4 fruit fly cellular contexts compared by ENCODE assay signal in the genomic region with DNA sequence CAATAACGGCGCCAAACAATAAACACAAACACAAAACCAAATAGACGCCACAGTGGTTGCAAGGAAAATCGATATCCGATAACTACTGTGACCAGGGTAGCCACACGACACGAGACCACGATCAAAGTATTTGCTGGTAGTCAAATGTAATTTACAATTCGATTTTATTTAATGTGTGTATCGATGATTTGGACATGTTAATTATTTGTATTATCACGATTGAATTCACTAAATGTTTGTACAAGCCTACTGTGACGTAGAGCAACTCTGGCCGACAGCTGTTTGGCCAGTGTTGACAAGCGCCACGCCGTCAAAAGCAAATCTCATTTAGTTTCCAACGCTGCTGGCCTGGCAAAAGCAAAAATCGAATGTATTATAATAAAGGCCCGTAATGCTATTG.
TF ChIP-seq lines count a peak whose summit lies in the region.

A gene (minus strand): TSS at position 222 of the 400 bp plus-strand sequence.
A gene (plus strand): TSS at position 308 of the 400 bp plus-strand sequence.

TF ChIP-seq in whole organism, adult, 20 proteins besides CTCF, POLR2A, EP300 and RAD21 (continued from another document):
- peak; percentile 16 for TF ChIP-seq cic (GFP tag; optimal IDR thresholded peaks at IDR 0.05; lab: Kevin White, UChicago)
- no peak for TF ChIP-seq kay (GFP tag; lab: Kevin White, UChicago; ENCODE audit: borderline replicate concordance)
- TF ChIP-seq CG1620 (GFP tag; optimal IDR thresholded peaks at IDR 0.05; lab: Kevin White, UChicago) = peak; percentile 76

TF ChIP-seq in whole organism, embryonic, 481 proteins besides CTCF, POLR2A, EP300 and RAD21 (continued from another document and continues in another):
- TF ChIP-seq dpn (GFP tag; optimal IDR thresholded peaks at IDR 0.05; lab: Kevin White, UChicago) (peak; percentile 84 to 87), CG6791 (GFP tag; IDR thresholded peaks at IDR 0.05; lab: Robert Waterston, UW; ENCODE audit: partially characterized antibody) (peak; percentile 60), insv (GFP tag; optimal IDR thresholded peaks at IDR 0.05; lab: Kevin White, UChicago) (peak in 1 of 2 experiments; percentile 57), tap (tag; optimal IDR thresholded peaks at IDR 0.05; lab: Kevin White, UChicago) (peak; percentile 50), ttk (GFP tag; IDR thresholded peaks at IDR 0.05; lab: Robert Waterston, UW) (no peak), CG15073 (GFP tag; optimal IDR thresholded peaks at IDR 0.05; lab: Kevin White, UChicago) (no peak), Scr (GFP tag; IDR thresholded peaks at IDR 0.05; lab: Robert Waterston, UW; ENCODE audit: partially characterized antibody) (peak; percentile 71), CG17359 (tag; optimal IDR thresholded peaks at IDR 0.05; lab: Kevin White, UChicago) (peak; percentile 60), Asciz (GFP tag; optimal IDR thresholded peaks at IDR 0.05; lab: Kevin White, UChicago) (peak; percentile 26), usp (GFP tag; optimal IDR thresholded peaks at IDR 0.05; lab: Kevin White, UChicago) (no peak), CG1603 (tag; optimal IDR thresholded peaks at IDR 0.05; lab: Kevin White, UChicago) (peak; percentile 94), Meics (GFP tag; optimal IDR thresholded peaks at IDR 0.05; lab: Kevin White, UChicago) (peak; percentile 55), Hsf (GFP tag; optimal IDR thresholded peaks at IDR 0.05; lab: Kevin White, UChicago) (peak; percentile 85), Dll (GFP tag; IDR thresholded peaks at IDR 0.05; lab: Robert Waterston, UW; ENCODE audit: partially characterized antibody) (peak; percentile 79; the same call in 3 of the 4 replicates), CG16779 (GFP tag; IDR thresholded peaks at IDR 0.05; lab: Robert Waterston, UW) (no peak), CG17568 (GFP tag; optimal IDR thresholded peaks at IDR 0.05; lab: Kevin White, UChicago) (no peak), ems (GFP tag; optimal IDR thresholded peaks at IDR 0.05; lab: Kevin White, UChicago) (peak; percentile 83), zfh2 (GFP tag; optimal IDR thresholded peaks at IDR 0.05; lab: Kevin White, UChicago) (peak; percentile 85), CG6813 (GFP tag; optimal IDR thresholded peaks at IDR 0.05; lab: Kevin White, UChicago) (no peak), CG11695 (GFP tag; IDR thresholded peaks at IDR 0.05; lab: Robert Waterston, UW) (peak; percentile 54; the same call in 2 of the 3 replicates), crp (GFP tag; optimal IDR thresholded peaks at IDR 0.05; lab: Kevin White, UChicago) (peak; percentile 97 to 98), CHES-1-like (GFP tag; optimal IDR thresholded peaks at IDR 0.05; lab: Kevin White, UChicago) (peak; percentile 86), CG10979 (tag; optimal IDR thresholded peaks at IDR 0.05; lab: Kevin White, UChicago) (peak; percentile 65), CG7786 (GFP tag; optimal IDR thresholded peaks at IDR 0.05; lab: Kevin White, UChicago) (peak; percentile 82), Sry-β (GFP tag; optimal IDR thresholded peaks at IDR 0.05; lab: Kevin White, UChicago) (peak; percentile 69), exex (tag; optimal IDR thresholded peaks at IDR 0.05; lab: Kevin White, UChicago) (peak; percentile 33), ab (GFP tag; optimal IDR thresholded peaks at IDR 0.05; lab: Kevin White, UChicago) (peak; percentile 56), Atf3 (GFP tag; optimal IDR thresholded peaks at IDR 0.05; lab: Kevin White, UChicago) (peak; percentile 82), dmrt99B (tag; optimal IDR thresholded peaks at IDR 0.05; lab: Kevin White, UChicago) (no peak), CG17829 (tag; optimal IDR thresholded peaks at IDR 0.05; lab: Kevin White, UChicago) (peak; percentile 84), az2 (GFP tag; optimal IDR thresholded peaks at IDR 0.05; lab: Kevin White, UChicago) (peak; percentile 83), HHEX (GFP tag; optimal IDR thresholded peaks at IDR 0.05; lab: Kevin White, UChicago) (peak; percentile 41), CG9817 (tag; optimal IDR thresholded peaks at IDR 0.05; lab: Kevin White, UChicago) (peak; percentile 68), luna (GFP tag; optimal IDR thresholded peaks at IDR 0.05; lab: Kevin White, UChicago) (peak; percentile 58), CG2202 (tag; optimal IDR thresholded peaks at IDR 0.05; lab: Kevin White, UChicago) (peak; percentile 52), Dip3 (GFP tag; optimal IDR thresholded peaks at IDR 0.05; lab: Kevin White, UChicago) (peak; percentile 85), otp (GFP tag; IDR thresholded peaks at IDR 0.05; lab: Robert Waterston, UW) (peak; percentile 74), tio (GFP tag; optimal IDR thresholded peaks at IDR 0.05; lab: Kevin White, UChicago) (peak; percentile 62), Eip74EF (GFP tag; optimal IDR thresholded peaks at IDR 0.05; lab: Kevin White, UChicago) (no peak), klu (GFP tag; IDR thresholded peaks at IDR 0.05; lab: Robert Waterston, UW) (peak; percentile 59; the same call in 1 of the 2 replicates)

TF ChIP-seq in whole organism, prepupa, 60 proteins besides CTCF, POLR2A, EP300 and RAD21 (continued from another document):
- TF ChIP-seq Gug (GFP tag; IDR thresholded peaks at IDR 0.05; lab: Robert Waterston, UW) (peak; percentile 43; the same call in 1 of the 2 replicates), eg (GFP tag; IDR thresholded peaks at IDR 0.05; lab: Robert Waterston, UW) (peak; percentile 77), Eip75B (GFP tag; optimal IDR thresholded peaks at IDR 0.05; lab: Kevin White, UChicago) (peak; percentile 79), Eip93F (GFP tag; optimal IDR thresholded peaks at IDR 0.05; lab: Kevin White, UChicago) (no peak), CG31627 (GFP tag; optimal IDR thresholded peaks at IDR 0.05; lab: Kevin White, UChicago) (peak; percentile 83), esn (GFP tag; optimal IDR thresholded peaks at IDR 0.05; lab: Kevin White, UChicago) (peak; percentile 87), fkh (GFP tag; optimal IDR thresholded peaks at IDR 0.05; lab: Kevin White, UChicago) (peak; percentile 92), Met (GFP tag; optimal IDR thresholded peaks at IDR 0.05; lab: Kevin White, UChicago) (peak; percentile 75), Eip78C (GFP tag; lab: Kevin White, UChicago) (peak; percentile 91), Lpt (GFP tag; optimal IDR thresholded peaks at IDR 0.05; lab: Kevin White, UChicago) (peak; percentile 36), pdm3 (GFP tag; optimal IDR thresholded peaks at IDR 0.05; lab: Kevin White, UChicago) (peak; percentile 84), CG3919 (GFP tag; optimal IDR thresholded peaks at IDR 0.05; lab: Kevin White, UChicago) (peak; percentile 83), CG32006 (GFP tag; optimal IDR thresholded peaks at IDR 0.05; lab: Kevin White, UChicago) (peak; percentile 59), svp (GFP tag; lab: Kevin White, UChicago) (peak; percentile 87), Ets21C (GFP tag; optimal IDR thresholded peaks at IDR 0.05; lab: Kevin White, UChicago) (no peak), CG6163 (GFP tag; IDR thresholded peaks at IDR 0.05; lab: Robert Waterston, UW) (peak; percentile 70; the same call in 2 of the 3 replicates), achi (GFP tag; optimal IDR thresholded peaks at IDR 0.05; lab: Kevin White, UChicago) (peak; percentile 76), CG8319 (GFP tag; optimal IDR thresholded peaks at IDR 0.05; lab: Kevin White, UChicago) (peak; percentile 56), CG7368 (GFP tag; optimal IDR thresholded peaks at IDR 0.05; lab: Kevin White, UChicago) (peak; percentile 66), CG6276 (GFP tag; optimal IDR thresholded peaks at IDR 0.05; lab: Kevin White, UChicago) (no peak), lz (GFP tag; optimal IDR thresholded peaks at IDR 0.05; lab: Kevin White, UChicago) (peak; percentile 85), CG11902 (GFP tag; optimal IDR thresholded peaks at IDR 0.05; lab: Kevin White, UChicago) (peak; percentile 42), Sox14 (GFP tag; optimal IDR thresholded peaks at IDR 0.05; lab: Kevin White, UChicago) (peak; percentile 89), CG16779 (tag; optimal IDR thresholded peaks at IDR 0.05; lab: Kevin White, UChicago) (no peak), CG8632 (GFP tag; optimal IDR thresholded peaks at IDR 0.05; lab: Kevin White, UChicago) (peak; percentile 59), ss (GFP tag; optimal IDR thresholded peaks at IDR 0.05; lab: Kevin White, UChicago) (peak in 1 of 2 experiments; percentile 16), CG1621 (tag; optimal IDR thresholded peaks at IDR 0.05; lab: Kevin White, UChicago) (peak; percentile 52), CG10631 (GFP tag; optimal IDR thresholded peaks at IDR 0.05; lab: Kevin White, UChicago) (peak; percentile 72), Sox15 (GFP tag; optimal IDR thresholded peaks at IDR 0.05; lab: Kevin White, UChicago) (peak; percentile 38), CG3032 (tag; optimal IDR thresholded peaks at IDR 0.05; lab: Kevin White, UChicago) (peak; percentile 67), Hr38 (GFP tag; optimal IDR thresholded peaks at IDR 0.05; lab: Kevin White, UChicago) (peak; percentile 43), topi (GFP tag; optimal IDR thresholded peaks at IDR 0.05; lab: Kevin White, UChicago) (peak; percentile 80), Blimp-1 (GFP tag; optimal IDR thresholded peaks at IDR 0.05; lab: Kevin White, UChicago) (peak; percentile 12), fd85E (GFP tag; optimal IDR thresholded peaks at IDR 0.05; lab: Kevin White, UChicago) (no peak), CG6792 (GFP tag; optimal IDR thresholded peaks at IDR 0.05; lab: Kevin White, UChicago) (peak; percentile 69), CG4318 (GFP tag; optimal IDR thresholded peaks at IDR 0.05; lab: Kevin White, UChicago) (peak; percentile 16), CG8119 (GFP tag; IDR thresholded peaks at IDR 0.05; lab: Robert Waterston, UW) (no peak), spab (GFP tag; optimal IDR thresholded peaks at IDR 0.05; lab: Kevin White, UChicago) (no peak), CG15336 (GFP tag; IDR thresholded peaks at IDR 0.05; lab: Robert Waterston, UW) (peak; percentile 29; the same call in 1 of the 2 replicates), Hr4 (GFP tag; optimal IDR thresholded peaks at IDR 0.05; lab: Kevin White, UChicago) (peak; percentile 81), Sox102F (GFP tag; optimal IDR thresholded peaks at IDR 0.05; lab: Kevin White, UChicago) (peak; percentile 81), CG11294 (GFP tag; IDR thresholded peaks at IDR 0.05; lab: Robert Waterston, UW) (0 out of 2 replicates have a peak, but pooled peaks have one; percentile 14), Smox (GFP tag; optimal IDR thresholded peaks at IDR 0.05; lab: Kevin White, UChicago) (no peak)

TF ChIP-seq in whole organism, wandering third instar larva, 38 proteins besides CTCF, POLR2A, EP300 and RAD21 (continued from another document):
- TF ChIP-seq Dif (GFP tag; optimal IDR thresholded peaks at IDR 0.05; lab: Kevin White, UChicago; ENCODE audit: partially characterized antibody) (no peak), GATAd (GFP tag; optimal IDR thresholded peaks at IDR 0.05; lab: Kevin White, UChicago) (no peak), jim (GFP tag; optimal IDR thresholded peaks at IDR 0.05; lab: Kevin White, UChicago) (no peak), ey (GFP tag; optimal IDR thresholded peaks at IDR 0.05; lab: Kevin White, UChicago) (peak; percentile 86), pan (optimal IDR thresholded peaks at IDR 0.05; lab: Kevin White, UChicago) (no peak), brk (GFP tag; optimal IDR thresholded peaks at IDR 0.05; lab: Kevin White, UChicago) (no peak), fru (GFP tag; optimal IDR thresholded peaks at IDR 0.05; lab: Kevin White, UChicago) (peak; percentile 82), OdsH (GFP tag; optimal IDR thresholded peaks at IDR 0.05; lab: Kevin White, UChicago) (peak; percentile 86), Mio (GFP tag; optimal IDR thresholded peaks at IDR 0.05; lab: Kevin White, UChicago) (no peak), sv (GFP tag; optimal IDR thresholded peaks at IDR 0.05; lab: Kevin White, UChicago) (peak; percentile 81), lola (GFP tag; optimal IDR thresholded peaks at IDR 0.05; lab: Kevin White, UChicago) (no peak), dmrt93B (GFP tag; optimal IDR thresholded peaks at IDR 0.05; lab: Kevin White, UChicago) (no peak), Vsx2 (GFP tag; optimal IDR thresholded peaks at IDR 0.05; lab: Kevin White, UChicago; ENCODE audit: partially characterized antibody) (no peak), Abd-B (GFP tag; optimal IDR thresholded peaks at IDR 0.05; lab: Kevin White, UChicago) (no peak), Hnf4 (GFP tag; optimal IDR thresholded peaks at IDR 0.05; lab: Kevin White, UChicago) (peak; percentile 91), tai (GFP tag; optimal IDR thresholded peaks at IDR 0.05; lab: Kevin White, UChicago) (no peak), Jra (GFP tag; optimal IDR thresholded peaks at IDR 0.05; lab: Kevin White, UChicago) (peak; percentile 85), dl (GFP tag; optimal IDR thresholded peaks at IDR 0.05; lab: Kevin White, UChicago; ENCODE audit: insufficient read depth in 1 of 2, partially characterized antibody in 2 of 2) (no peak)
